Worm (Caenorhabditis elegans) whole organism, L3 larva: Measurements from ENCODE around the gene F11C1.9.

Experiments used
- mdl-1 ChIP-seq: fragments of 150-350 bp; optimal IDR thresholded peaks from 2 replicates; lab custom pipeline; 2014; ENCODE audit warnings: missing biosample characterization, missing genetic modification characterization
- snpc-4 ChIP-seq: fragments of 150-350 bp; optimal IDR thresholded peaks from 2 replicates; lab custom pipeline; 2014; ENCODE audit warnings: missing biosample characterization, missing genetic modification characterization

ce11 chrX:12989205-12989604, 11.9 kb upstream of the F11C1.9 start, which contains the start of gene F11C1.7:
- no peak for TF ChIP-seq snpc-4 (tag; lab: Kevin White, UChicago)
- no peak for TF ChIP-seq mdl-1 (tag; lab: Kevin White, UChicago)
